Worm (Caenorhabditis elegans) whole organism, young adult: ENCODE measurements around the gene Y38F2AR.10.

Source experiments
- B0019.2 ChIP-seq: fragments of 200-800 bp; sonication (Bioruptor generic); conservative IDR thresholded peaks from 2 replicates; pipeline ENCODE4 v1.3.6; 2022; ENCODE audit warnings: missing genetic modification reagents, missing genetic modification characterization, missing compliant biosample characterization
- F39B2.1 ChIP-seq: fragments of 200-800 bp; sonication (Bioruptor generic); IDR thresholded peaks from 2 replicates; pipeline ENCODE4 v1.3.6; 2022; ENCODE audit warnings: missing genetic modification reagents, missing genetic modification characterization, missing compliant biosample characterization
- F55B11.4 ChIP-seq: sonication (generic microtip); optimal IDR thresholded peaks from 2 replicates; lab custom pipeline; 2016; ENCODE audit warnings: missing compliant biosample characterization, missing genetic modification characterization, borderline replicate concordance; ENCODE audit not compliant: insufficient read depth
- K11D2.4 ChIP-seq: fragments of 200-800 bp; sonication (Bioruptor generic); IDR thresholded peaks from 2 replicates; pipeline ENCODE4 v1.3.6; 2022; ENCODE audit warnings: missing genetic modification reagents, missing genetic modification characterization, missing compliant biosample characterization
- T07F8.4 ChIP-seq: sonication (generic microtip); optimal IDR thresholded peaks from 2 replicates; lab custom pipeline; 2016; ENCODE audit warnings: mild to moderate bottlenecking, missing genetic modification characterization, moderate library complexity, missing compliant biosample characterization
- T26A5.8 ChIP-seq: sonication (generic microtip); optimal IDR thresholded peaks from 2 replicates; lab custom pipeline; 2016; ENCODE audit warnings: missing genetic modification characterization, missing compliant biosample characterization
- Y53G8AR.9 ChIP-seq: fragments of 200-800 bp; sonication (Bioruptor generic); conservative IDR thresholded peaks from 2 replicates; pipeline ENCODE4 v1.3.6; 2022; ENCODE audit warnings: missing genetic modification reagents, missing genetic modification characterization, missing compliant biosample characterization
- Y67H2A.10 ChIP-seq: fragments of 200-800 bp; sonication (Bioruptor generic); conservative IDR thresholded peaks from 2 replicates; pipeline ENCODE4 v1.3.6; 2022; ENCODE audit warnings: missing genetic modification reagents, missing genetic modification characterization, missing compliant biosample characterization
- Y95B8A.8 ChIP-seq: fragments of 200-800 bp; sonication (Bioruptor generic); IDR thresholded peaks from 2 replicates; pipeline ENCODE4 v1.3.6; 2022; ENCODE audit warnings: missing genetic modification reagents, missing genetic modification characterization, missing compliant biosample characterization
- aptf-3 ChIP-seq: fragments of 200-800 bp; sonication (Bioruptor generic); IDR thresholded peaks from 2 replicates; pipeline ENCODE4 v1.3.6; 2022; ENCODE audit warnings: missing genetic modification characterization, missing compliant biosample characterization
- attf-6 ChIP-seq: fragments of 200-800 bp; sonication (Bioruptor generic); IDR thresholded peaks from 2 replicates; pipeline ENCODE4 v1.3.6; 2022; ENCODE audit warnings: missing genetic modification reagents, missing genetic modification characterization, missing compliant biosample characterization
- bed-1 ChIP-seq: fragments of 200-800 bp; sonication (Bioruptor generic); IDR thresholded peaks from 2 replicates; pipeline ENCODE4 v1.3.6; 2022; ENCODE audit warnings: missing genetic modification reagents, missing genetic modification characterization, missing compliant biosample characterization
- bed-2 ChIP-seq: fragments of 200-800 bp; sonication (Bioruptor generic); IDR thresholded peaks from 2 replicates; pipeline ENCODE4 v1.3.6; 2022; ENCODE audit warnings: missing genetic modification reagents, missing genetic modification characterization, missing compliant biosample characterization
- ccch-3 ChIP-seq: fragments of 200-800 bp; sonication (Bioruptor generic); optimal IDR thresholded peaks from 2 replicates; lab custom pipeline; 2018; ENCODE audit warnings: mild to moderate bottlenecking, missing genetic modification characterization, missing compliant biosample characterization
- die-1 ChIP-seq: sonication (generic microtip); optimal IDR thresholded peaks from 2 replicates; lab custom pipeline; 2016; ENCODE audit warnings: missing genotype, mild to moderate bottlenecking, missing genetic modification characterization, missing compliant biosample characterization
- dox-1 ChIP-seq: fragments of 200-800 bp; sonication (Bioruptor generic); IDR thresholded peaks from 2 replicates; pipeline ENCODE4 v1.3.6; 2022; ENCODE audit warnings: missing genetic modification reagents, missing genetic modification characterization, missing compliant biosample characterization
- dpl-1 ChIP-seq: fragments of 150-350 bp; optimal IDR thresholded peaks from 2 replicates; lab custom pipeline; 2014; ENCODE audit warnings: missing biosample characterization, missing genetic modification reagents, missing genetic modification characterization
- efl-1 ChIP-seq: fragments of 150-350 bp; optimal IDR thresholded peaks from 2 replicates; lab custom pipeline; 2014; ENCODE audit warnings: missing biosample characterization, missing genetic modification reagents, missing genetic modification characterization
- fkh-3 ChIP-seq: sonication (generic microtip); optimal IDR thresholded peaks from 2 replicates; lab custom pipeline; 2016; ENCODE audit warnings: mild to moderate bottlenecking, missing genetic modification characterization, missing compliant biosample characterization
- hlh-12 ChIP-seq: sonication (generic microtip); optimal IDR thresholded peaks from 2 replicates; lab custom pipeline; 2016; ENCODE audit warnings: missing genetic modification characterization, missing compliant biosample characterization
- hlh-26 ChIP-seq: fragments of 200-800 bp; sonication (Bioruptor generic); conservative IDR thresholded peaks from 2 replicates; pipeline ENCODE4 v1.3.6; 2022; ENCODE audit warnings: missing genetic modification reagents, missing genetic modification characterization, missing compliant biosample characterization
- hrde-1 ChIP-seq: sonication (generic microtip); optimal IDR thresholded peaks from 2 replicates; lab custom pipeline; 2016; ENCODE audit warnings: missing genetic modification characterization, mild to moderate bottlenecking, missing compliant biosample characterization, moderate library complexity, missing genotype, missing genetic modification reagents, borderline replicate concordance
- hsf-1 ChIP-seq: fragments of 200-800 bp; sonication (Bioruptor generic); IDR thresholded peaks from 2 replicates; pipeline ENCODE4 v1.3.6; 2022; ENCODE audit warnings: missing genetic modification reagents, missing genetic modification characterization, missing compliant biosample characterization
- lag-1 ChIP-seq: fragments of 200-800 bp; sonication (Bioruptor generic); IDR thresholded peaks from 2 replicates; pipeline ENCODE4 v1.3.6; 2022; ENCODE audit warnings: missing genetic modification reagents, missing genetic modification characterization, missing compliant biosample characterization
- let-607 ChIP-seq, 2 experiments: fragments of 200-800 bp in 1 of 2; sonication (Bioruptor generic) in 1 of 2; sonication (generic microtip) in 1 of 2; optimal IDR thresholded peaks; 2 replicates each; lab custom pipeline; 2016 to 2018; ENCODE audit warnings: mild to moderate bottlenecking in 2 of 2, missing compliant biosample characterization in 2 of 2, missing genetic modification characterization in 2 of 2, moderate library complexity in 2 of 2, missing genotype in 1 of 2
- lin-35 ChIP-seq, 3 experiments: fragments of 150-350 bp in 2 of 3; sonication (generic microtip) in 1 of 3; optimal IDR thresholded peaks; 2 replicates each; lab custom pipeline; 2014 to 2018; ENCODE audit warnings: missing biosample characterization in 3 of 3, missing genetic modification characterization in 3 of 3, missing genetic modification reagents in 3 of 3
- lsl-1 ChIP-seq: fragments of 200-800 bp; sonication (Bioruptor generic); optimal IDR thresholded peaks from 2 replicates; lab custom pipeline; 2018; ENCODE audit warnings: mild to moderate bottlenecking, missing genetic modification characterization, moderate library complexity, missing compliant biosample characterization
- lsy-27 ChIP-seq: sonication (generic microtip); optimal IDR thresholded peaks from 2 replicates; lab custom pipeline; 2017; ENCODE audit warnings: missing genetic modification characterization, mild to moderate bottlenecking, missing compliant biosample characterization, antibody characterized with exemption, missing genotype, borderline replicate concordance; ENCODE audit not compliant: insufficient read depth
- madf-10 ChIP-seq: sonication (generic microtip); optimal IDR thresholded peaks from 2 replicates; lab custom pipeline; 2016; ENCODE audit warnings: mild to moderate bottlenecking, missing genetic modification characterization, missing compliant biosample characterization
- madf-6 ChIP-seq: fragments of 200-800 bp; sonication (Bioruptor generic); IDR thresholded peaks from 2 replicates; pipeline ENCODE4 v1.3.6; 2022; ENCODE audit warnings: missing genetic modification reagents, missing genetic modification characterization, missing compliant biosample characterization
- mes-4 ChIP-seq: sonication (generic microtip); optimal IDR thresholded peaks from 2 replicates; lab custom pipeline; 2016; ENCODE audit warnings: missing genotype, missing genetic modification characterization, missing compliant biosample characterization
- nhr-120 ChIP-seq: fragments of 200-800 bp; sonication (Bioruptor generic); IDR thresholded peaks from 2 replicates; pipeline ENCODE4 v1.3.6; 2022; ENCODE audit warnings: missing genetic modification characterization, missing compliant biosample characterization
- nhr-80 ChIP-seq: sonication (generic microtip); optimal IDR thresholded peaks from 2 replicates; lab custom pipeline; 2016; ENCODE audit warnings: missing genetic modification characterization, missing compliant biosample characterization
- repo-1 ChIP-seq: sonication (generic microtip); optimal IDR thresholded peaks from 2 replicates; lab custom pipeline; 2017; ENCODE audit warnings: mild to moderate bottlenecking, missing genetic modification characterization, missing compliant biosample characterization
- rpc-1 ChIP-seq, 2 experiments: fragments of 150-350 bp in 1 of 2; sonication (generic microtip) in 1 of 2; optimal IDR thresholded peaks; 2 replicates each; lab custom pipeline; 2014 to 2018; ENCODE audit warnings: missing biosample characterization in 1 of 2, missing genetic modification characterization in 1 of 2, missing genetic modification reagents in 1 of 2, missing genotype in 1 of 2
- tlf-1 ChIP-seq: fragments of 200-800 bp; sonication (Bioruptor generic); optimal IDR thresholded peaks from 2 replicates; lab custom pipeline; 2018; ENCODE audit warnings: mild to moderate bottlenecking, missing genetic modification characterization, missing compliant biosample characterization
- zfh-2 ChIP-seq: fragments of 200-800 bp; sonication (Bioruptor generic); conservative IDR thresholded peaks from 2 replicates; pipeline ENCODE4 v1.3.6; 2022; ENCODE audit warnings: missing genetic modification reagents, missing genetic modification characterization, missing compliant biosample characterization
- ztf-22 ChIP-seq: fragments of 200-800 bp; sonication (Bioruptor generic); optimal IDR thresholded peaks from 2 replicates; lab custom pipeline; 2018; ENCODE audit warnings: mild to moderate bottlenecking, missing genetic modification characterization, moderate library complexity, missing compliant biosample characterization
- ztf-28 ChIP-seq: fragments of 200-800 bp; sonication (Bioruptor generic); IDR thresholded peaks from 2 replicates; pipeline ENCODE4 v1.3.6; 2022; ENCODE audit warnings: missing genetic modification reagents, missing genetic modification characterization, missing compliant biosample characterization

Gene Y38F2AR.10

ce11 chrIV:2399420-2399819 lies at the start of gene Y38F2AR.10:
TSS of gene Y38F2AR.10 (minus strand) at chrIV:2399520.
- TF ChIP-seq rpc-1 (optimal IDR thresholded peaks at IDR 0.05; lab: Kevin White, UChicago) (no peak), rpc-1 (tag; optimal IDR thresholded peaks at IDR 0.05; lab: Kevin White, UChicago) (no peak), T26A5.8 (tag; lab: Kevin White, UChicago) (no peak), lsy-27 (tag; lab: Kevin White, UChicago) (no peak), lin-35 (GFP tag; optimal IDR thresholded peaks at IDR 0.05; lab: Kevin White, UChicago) (no peak)

ce11 chrIV:2434366-2434765 lies 35.0 kb upstream of the Y38F2AR.10 start:
- TF ChIP-seq zfh-2 (GFP tag; lab: Robert Waterston, UW): peak; percentile 67
- no peak for TF ChIP-seq B0019.2
- TF ChIP-seq, all 124 proteins: peak for 1

DNA sequence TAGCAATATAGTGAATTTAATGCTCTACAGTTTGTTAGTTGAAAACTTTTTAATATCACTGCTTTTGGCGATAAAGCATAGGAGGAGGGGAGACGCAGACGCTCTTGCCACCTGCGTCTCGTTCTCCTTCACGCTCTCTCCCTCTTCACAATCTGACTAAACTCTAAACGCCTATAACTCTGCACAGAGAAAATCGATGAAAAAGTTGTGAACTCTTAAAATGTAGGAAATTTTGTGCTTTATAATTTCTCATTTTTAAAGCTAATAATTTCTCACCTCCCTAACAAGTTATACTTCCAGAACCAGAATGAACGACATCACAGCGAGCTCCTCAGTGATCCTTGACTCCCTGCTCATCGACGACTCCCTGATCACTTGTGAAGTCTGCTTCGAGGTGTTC lies 33.4 kb upstream of the Y38F2AR.10 start, which contains the start of gene C45G7.4:
TSS of gene C45G7.4 (plus strand) at position 301 of the 400 bp plus-strand sequence.
- TF ChIP-seq lag-1: no peak
- TF ChIP-seq aptf-3: no peak
- no peak for TF ChIP-seq madf-6 (GFP tag; lab: Robert Waterston, UW)
- no peak for TF ChIP-seq ztf-28
- no peak for TF ChIP-seq mes-4
- TF ChIP-seq attf-6 (GFP tag; lab: Robert Waterston, UW): no peak
- no peak for TF ChIP-seq lsl-1 (GFP tag; lab: Kevin White, UChicago)
- no peak for TF ChIP-seq T07F8.4 (tag; lab: Kevin White, UChicago)
- TF ChIP-seq fkh-3 (tag; lab: Kevin White, UChicago): no peak
- no peak for TF ChIP-seq die-1
- TF ChIP-seq F39B2.1 (GFP tag; lab: Robert Waterston, UW): no peak

- TF ChIP-seq lin-35 (GFP tag; optimal IDR thresholded peaks at IDR 0.05; lab: Kevin White, UChicago): no peak
- TF ChIP-seq, all 124 proteins: peak for 0
Measured at ce11 chrIV:2416738-2417137, 17.4 kb upstream of the Y38F2AR.10 start.

ce11 chrIV:2412370-2412962 lies 13.1 kb upstream of the Y38F2AR.10 start, which contains the start of gene Y38F2AR.12:
TSS of gene Y38F2AR.12 (minus strand) at chrIV:2412420.
- TF ChIP-seq let-607 (tag; optimal IDR thresholded peaks at IDR 0.05; lab: Kevin White, UChicago) (peak in 1 of 2 experiments; percentile 5), hlh-12 (no peak), bed-1 (GFP tag; lab: Robert Waterston, UW) (no peak), nhr-80 (peak; percentile 33), dpl-1 (GFP tag; lab: Kevin White, UChicago) (no peak), hsf-1 (no peak), T07F8.4 (tag; lab: Kevin White, UChicago) (no peak), repo-1 (no peak)

- TF ChIP-seq madf-10 (peak; percentile 84), ccch-3 (GFP tag; lab: Kevin White, UChicago) (peak; percentile 79), Y95B8A.8 (GFP tag; lab: Robert Waterston, UW) (peak; percentile 89), madf-6 (GFP tag; lab: Robert Waterston, UW) (peak; percentile 55; the same call in 1 of the 2 replicates), F55B11.4 (tag; lab: Kevin White, UChicago) (no peak), efl-1 (peak; percentile 37), ztf-22 (GFP tag; lab: Kevin White, UChicago) (peak; percentile 2), nhr-120 (no peak), bed-2 (GFP tag; lab: Robert Waterston, UW) (0 out of 2 replicates have a peak, but pooled peaks have one; percentile 35), tlf-1 (GFP tag; lab: Kevin White, UChicago) (peak; percentile 51), die-1 (peak; percentile 83), hlh-26 (GFP tag; lab: Robert Waterston, UW) (no peak), dox-1 (GFP tag; lab: Robert Waterston, UW) (peak; percentile 92), attf-6 (GFP tag; lab: Robert Waterston, UW) (0 out of 2 replicates have a peak, but pooled peaks have one; percentile 14), hrde-1 (tag; lab: Kevin White, UChicago) (peak; percentile 74), K11D2.4 (peak; percentile 64; the same call in 1 of the 2 replicates), Y67H2A.10 (peak; percentile 69; the same call in 1 of the 2 replicates), Y53G8AR.9 (GFP tag; lab: Robert Waterston, UW) (no peak)
Measured at ce11 chrIV:2408437-2408836, 9.1 kb upstream of the Y38F2AR.10 start.
